Worm (Caenorhabditis elegans) whole organism, L1 larva: Measurements from ENCODE around the gene C48B4.11.

Experiments
- F16B12.6 ChIP-seq: fragments of 150-350 bp; optimal IDR thresholded peaks from 2 replicates; lab custom pipeline; 2014; ENCODE audit warnings: missing biosample characterization, missing genetic modification characterization
- Y116A8C.19 ChIP-seq: sonication (generic microtip); optimal IDR thresholded peaks from 2 replicates; lab custom pipeline; 2016; ENCODE audit warnings: missing compliant biosample characterization, missing genetic modification characterization, borderline replicate concordance
- aha-1 ChIP-seq: fragments of 150-350 bp; optimal IDR thresholded peaks from 2 replicates; lab custom pipeline; 2014; ENCODE audit warnings: missing biosample characterization, missing genetic modification characterization
- aly-2 ChIP-seq: fragments of 150-350 bp; optimal IDR thresholded peaks from 2 replicates; lab custom pipeline; 2014; ENCODE audit warnings: missing biosample characterization, missing genetic modification characterization
- ama-1 ChIP-seq: fragments of 150-350 bp; optimal IDR thresholded peaks from 2 replicates; lab custom pipeline; 2014
- ceh-63 ChIP-seq: fragments of 200-800 bp; sonication (Bioruptor generic); optimal IDR thresholded peaks from 2 replicates; lab custom pipeline; 2018; ENCODE audit warnings: mild to moderate bottlenecking, missing genetic modification characterization, missing compliant biosample characterization
- ceh-82 ChIP-seq, 3 experiments: fragments of 150-350 bp in 1 of 3; sonication (generic microtip) in 2 of 3; optimal IDR thresholded peaks; 2 replicates each; lab custom pipeline; 2014 to 2017; ENCODE audit warnings: missing biosample characterization in 3 of 3, missing genetic modification characterization in 3 of 3
- dpl-1 ChIP-seq, 3 experiments: fragments of 150-350 bp in 2 of 3; sonication (generic microtip) in 1 of 3; optimal IDR thresholded peaks; 2 replicates each; lab custom pipeline; 2014 to 2017; ENCODE audit warnings: missing biosample characterization in 3 of 3, missing genetic modification characterization in 3 of 3, missing genetic modification reagents in 3 of 3
- dsc-1 ChIP-seq: sonication (generic microtip); optimal IDR thresholded peaks from 2 replicates; lab custom pipeline; 2016; ENCODE audit warnings: mild to moderate bottlenecking, missing genetic modification characterization, missing compliant biosample characterization
- efl-1 ChIP-seq, 4 experiments: fragments of 150-350 bp; optimal IDR thresholded peaks in 3 of 4; peaks in 1 of 4; 1 replicate in 1 of 4; 2 replicates in 3 of 4; lab custom pipeline; 2014; ENCODE audit warnings: missing biosample characterization in 2 of 4, missing genetic modification characterization in 2 of 4, missing genetic modification reagents in 2 of 4
- efl-3 ChIP-seq: fragments of 200-800 bp; sonication (Bioruptor generic); optimal IDR thresholded peaks from 2 replicates; lab custom pipeline; 2018; ENCODE audit warnings: mild to moderate bottlenecking, missing genetic modification characterization, missing compliant biosample characterization
- egl-13 ChIP-seq: sonication (generic microtip); optimal IDR thresholded peaks from 2 replicates; lab custom pipeline; 2016; ENCODE audit warnings: missing genotype, missing genetic modification reagents, missing genetic modification characterization, missing compliant biosample characterization
- egl-27 ChIP-seq, 2 experiments: fragments of 150-350 bp in 1 of 2; sonication (generic microtip); optimal IDR thresholded peaks; 3 replicates each; lab custom pipeline; 2017 to 2018; ENCODE audit warnings: missing biosample characterization in 2 of 2, missing genetic modification characterization in 2 of 2, missing genetic modification reagents in 2 of 2
- elt-3 ChIP-seq, 6 experiments: fragments of 150-350 bp in 1 of 6; sonication (generic microtip); optimal IDR thresholded peaks; 2 replicates each; lab custom pipeline; 2017 to 2018; ENCODE audit warnings: missing biosample characterization in 6 of 6, missing genetic modification characterization in 6 of 6, inconsistent platforms in 1 of 6
- fkh-8 ChIP-seq: sonication (generic microtip); optimal IDR thresholded peaks from 2 replicates; lab custom pipeline; 2016; ENCODE audit warnings: mild to moderate bottlenecking, missing genetic modification characterization, missing compliant biosample characterization
- fos-1 ChIP-seq: fragments of 150-350 bp; optimal IDR thresholded peaks from 2 replicates; lab custom pipeline; 2014; ENCODE audit warnings: missing biosample characterization, missing genetic modification characterization
- hlh-17 ChIP-seq: fragments of 200-800 bp; sonication (Bioruptor generic); optimal IDR thresholded peaks from 2 replicates; lab custom pipeline; 2018; ENCODE audit warnings: missing genetic modification characterization, mild to moderate bottlenecking, missing compliant biosample characterization, moderate library complexity, borderline replicate concordance
- hlh-4 ChIP-seq: sonication (generic microtip); optimal IDR thresholded peaks from 2 replicates; lab custom pipeline; 2016; ENCODE audit warnings: mild to moderate bottlenecking, missing genetic modification characterization, missing compliant biosample characterization
- lin-15B ChIP-seq: fragments of 150-350 bp; sonication (generic microtip); optimal IDR thresholded peaks from 3 replicates; lab custom pipeline; 2014; ENCODE audit warnings: missing biosample characterization, missing genetic modification characterization
- lin-35 ChIP-seq, 2 experiments: fragments of 150-350 bp; optimal IDR thresholded peaks; 2 replicates each; lab custom pipeline; 2014; ENCODE audit warnings: missing biosample characterization in 2 of 2, missing genetic modification characterization in 2 of 2, missing genetic modification reagents in 2 of 2
- lir-3 ChIP-seq: sonication (generic microtip); optimal IDR thresholded peaks from 2 replicates; lab custom pipeline; 2016; ENCODE audit warnings: mild to moderate bottlenecking, missing genetic modification characterization, moderate library complexity, missing compliant biosample characterization; ENCODE audit not compliant: poor library complexity
- lsy-2 ChIP-seq, 2 experiments: fragments of 150-350 bp; optimal IDR thresholded peaks; 2 replicates each; lab custom pipeline; 2014; ENCODE audit warnings: missing biosample characterization in 2 of 2, missing genetic modification characterization in 2 of 2
- mab-9 ChIP-seq: fragments of 200-800 bp; sonication (Bioruptor generic); IDR thresholded peaks from 2 replicates; pipeline ENCODE4 v1.3.6; 2022; ENCODE audit warnings: missing genetic modification reagents, missing genetic modification characterization, missing compliant biosample characterization
- mef-2 ChIP-seq: fragments of 150-350 bp; optimal IDR thresholded peaks from 2 replicates; lab custom pipeline; 2014; ENCODE audit warnings: missing biosample characterization, missing genetic modification characterization
- nhr-19 ChIP-seq: fragments of 200-800 bp; sonication (Bioruptor generic); conservative IDR thresholded peaks from 2 replicates; pipeline ENCODE4 v1.3.6; 2022; ENCODE audit warnings: missing genetic modification characterization, missing compliant biosample characterization
- nhr-20 ChIP-seq: sonication (generic microtip); optimal IDR thresholded peaks from 2 replicates; lab custom pipeline; 2016; ENCODE audit warnings: mild to moderate bottlenecking, missing genetic modification characterization, missing compliant biosample characterization
- nhr-237 ChIP-seq: fragments of 150-350 bp; optimal IDR thresholded peaks from 2 replicates; lab custom pipeline; 2014; ENCODE audit warnings: missing biosample characterization, missing genetic modification characterization
- nhr-47 ChIP-seq: sonication (generic microtip); optimal IDR thresholded peaks from 2 replicates; lab custom pipeline; 2016; ENCODE audit warnings: mild to moderate bottlenecking, missing genetic modification characterization, moderate library complexity, missing compliant biosample characterization
- nhr-71 ChIP-seq: sonication (generic microtip); optimal IDR thresholded peaks from 2 replicates; lab custom pipeline; 2016; ENCODE audit warnings: mild to moderate bottlenecking, missing genetic modification characterization, moderate library complexity, missing compliant biosample characterization
- nhr-76 ChIP-seq: sonication (generic microtip); optimal IDR thresholded peaks from 2 replicates; lab custom pipeline; 2017; ENCODE audit warnings: missing biosample characterization, missing genetic modification characterization
- nhr-77 ChIP-seq: fragments of 150-350 bp; optimal IDR thresholded peaks from 2 replicates; lab custom pipeline; 2014; ENCODE audit warnings: missing biosample characterization, missing genetic modification characterization
- nhr-84 ChIP-seq: sonication (generic microtip); optimal IDR thresholded peaks from 2 replicates; lab custom pipeline; 2017; ENCODE audit warnings: missing biosample characterization, missing genetic modification characterization
- nhr-85 ChIP-seq: sonication (generic microtip); peaks from one replicate; lab custom pipeline; 2016; ENCODE audit warnings: missing genetic modification characterization, inconsistent platforms, missing compliant biosample characterization
- pax-3 ChIP-seq: fragments of 200-800 bp; sonication (Bioruptor generic); optimal IDR thresholded peaks from 2 replicates; lab custom pipeline; 2018; ENCODE audit warnings: mild to moderate bottlenecking, missing genetic modification characterization, moderate library complexity, missing compliant biosample characterization
- pqm-1 ChIP-seq: sonication (generic microtip); optimal IDR thresholded peaks from 3 replicates; lab custom pipeline; 2017; ENCODE audit warnings: missing biosample characterization, missing genetic modification characterization
- rnt-1 ChIP-seq: sonication (generic microtip); optimal IDR thresholded peaks from 2 replicates; lab custom pipeline; 2016; ENCODE audit warnings: mild to moderate bottlenecking, missing genetic modification characterization, moderate library complexity, missing compliant biosample characterization
- skn-1 ChIP-seq: fragments of 150-350 bp; optimal IDR thresholded peaks from 2 replicates; lab custom pipeline; 2014; ENCODE audit warnings: missing biosample characterization, missing genetic modification characterization
- snpc-4 ChIP-seq: fragments of 150-350 bp; optimal IDR thresholded peaks from 2 replicates; lab custom pipeline; 2014; ENCODE audit warnings: missing biosample characterization, missing genetic modification characterization
- snu-23 ChIP-seq: sonication (generic microtip); optimal IDR thresholded peaks from 2 replicates; lab custom pipeline; 2016; ENCODE audit warnings: missing genetic modification characterization, missing compliant biosample characterization
- sox-4 ChIP-seq: sonication (generic microtip); optimal IDR thresholded peaks from 2 replicates; lab custom pipeline; 2016; ENCODE audit warnings: missing genetic modification characterization, missing compliant biosample characterization
- sptf-1 ChIP-seq: fragments of 150-350 bp; optimal IDR thresholded peaks from 2 replicates; lab custom pipeline; 2014; ENCODE audit warnings: missing biosample characterization, missing genetic modification characterization
- sup-37 ChIP-seq: fragments of 200-800 bp; sonication (Bioruptor generic); optimal IDR thresholded peaks from 2 replicates; lab custom pipeline; 2018; ENCODE audit warnings: mild to moderate bottlenecking, missing genetic modification characterization, missing compliant biosample characterization
- tlp-1 ChIP-seq: fragments of 150-350 bp; optimal IDR thresholded peaks from 2 replicates; lab custom pipeline; 2014; ENCODE audit warnings: missing biosample characterization, missing genetic modification characterization
- unc-30 ChIP-seq: sonication (generic microtip); optimal IDR thresholded peaks from 2 replicates; lab custom pipeline; 2017; ENCODE audit warnings: missing biosample characterization, missing genetic modification characterization
- unc-62 ChIP-seq: fragments of 150-350 bp; optimal IDR thresholded peaks from 2 replicates; lab custom pipeline; 2014; ENCODE audit warnings: missing biosample characterization, missing genetic modification reagents, missing genetic modification characterization
- xbp-1 ChIP-seq: sonication (generic microtip); optimal IDR thresholded peaks from 2 replicates; lab custom pipeline; 2016; ENCODE audit warnings: missing genetic modification characterization, missing compliant biosample characterization
- zag-1 ChIP-seq: fragments of 150-350 bp; optimal IDR thresholded peaks from 2 replicates; lab custom pipeline; 2014; ENCODE audit warnings: missing biosample characterization, missing genetic modification characterization
- ztf-11 ChIP-seq, 2 experiments: sonication (generic microtip); optimal IDR thresholded peaks; 2 replicates each; lab custom pipeline; 2016 to 2017; ENCODE audit warnings: missing genetic modification characterization in 2 of 2, missing biosample characterization in 1 of 2, missing compliant biosample characterization in 1 of 2
- ztf-4 ChIP-seq: fragments of 150-350 bp; optimal IDR thresholded peaks from 2 replicates; lab custom pipeline; 2014; ENCODE audit warnings: missing biosample characterization, missing genetic modification characterization

Gene C48B4.11

DNA sequence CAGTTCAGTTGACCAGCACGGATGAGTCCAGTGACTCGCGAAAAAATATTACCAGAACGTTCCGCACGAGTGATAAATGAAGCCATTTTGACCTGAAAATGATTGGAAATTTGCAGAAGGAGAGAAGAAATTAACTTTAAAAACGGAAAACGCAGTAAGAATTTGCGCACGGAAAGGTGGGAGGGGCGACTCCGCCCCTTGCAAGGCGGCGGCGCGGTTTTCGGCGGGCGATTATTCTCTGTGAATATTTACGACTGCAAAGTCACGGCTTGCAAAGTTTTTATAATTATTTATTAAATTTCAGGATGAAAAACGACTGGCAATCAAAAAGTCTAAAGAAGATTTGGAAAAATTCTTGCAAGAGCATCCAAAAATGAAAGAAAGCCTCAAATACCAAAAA, 42.3 kb downstream of the C48B4.11 start, which contains the start of gene mrps-23 (continued):
- no peak for TF ChIP-seq lin-15B
- no peak for TF ChIP-seq nhr-76
- no peak for TF ChIP-seq ztf-4 (tag; lab: Kevin White, UChicago)
- peak; percentile 20 for TF ChIP-seq snu-23 (GFP tag; lab: Kevin White, UChicago)
- TF ChIP-seq dsc-1 (tag; lab: Kevin White, UChicago) = no peak
- no peak for TF ChIP-seq nhr-85
- peak in 1 of 2 experiments; percentile 35 for TF ChIP-seq lsy-2 (tag; optimal IDR thresholded peaks at IDR 0.05; lab: Kevin White, UChicago)
- TF ChIP-seq egl-27 (tag; optimal IDR thresholded peaks at IDR 0.05; lab: Kevin White, UChicago) = no peak
- TF ChIP-seq fos-1 (tag; lab: Kevin White, UChicago) = no peak
- TF ChIP-seq skn-1 (tag; lab: Kevin White, UChicago) = no peak
- no peak for TF ChIP-seq pax-3 (tag; lab: Kevin White, UChicago)
- no peak for TF ChIP-seq xbp-1
- TF ChIP-seq aly-2 = no peak
- peak in 1 of 2 experiments; percentile 30 for TF ChIP-seq lin-35 (GFP tag; optimal IDR thresholded peaks at IDR 0.05; lab: Kevin White, UChicago)
- TF ChIP-seq ama-1 (lab: Kevin White, UChicago) = no peak
- TF ChIP-seq tlp-1 (tag; lab: Kevin White, UChicago) = no peak
- no peak for TF ChIP-seq sup-37 (GFP tag; lab: Kevin White, UChicago)
- TF ChIP-seq rnt-1 (tag; lab: Kevin White, UChicago) = no peak
- no peak for TF ChIP-seq sox-4 (tag; lab: Kevin White, UChicago)
- peak in 1 of 3 experiments; percentile 7 for TF ChIP-seq dpl-1 (GFP tag; optimal IDR thresholded peaks at IDR 0.05; lab: Kevin White, UChicago)
- TF ChIP-seq F16B12.6 (tag; lab: Kevin White, UChicago) = no peak
- TF ChIP-seq unc-62 = no peak
- no peak for TF ChIP-seq hlh-4
- no peak for TF ChIP-seq efl-1 (optimal IDR thresholded peaks at IDR 0.05; lab: Kevin White, UChicago)
- peak in 1 of 2 experiments; percentile 16 for TF ChIP-seq efl-1 (GFP tag; optimal IDR thresholded peaks at IDR 0.05 in 1 of 2; lab: Kevin White, UChicago)
- no peak for TF ChIP-seq hlh-17
- TF ChIP-seq mab-9 (GFP tag; lab: Robert Waterston, UW) = no peak
- no peak for TF ChIP-seq efl-3
- no peak for TF ChIP-seq Y116A8C.19 (tag; lab: Kevin White, UChicago)
- TF ChIP-seq ztf-11 (tag; optimal IDR thresholded peaks at IDR 0.05; lab: Kevin White, UChicago) = no peak
- TF ChIP-seq elt-3 (tag; optimal IDR thresholded peaks at IDR 0.05; lab: Kevin White, UChicago) = peak in 1 of 6 experiments; percentile 12

DNA sequence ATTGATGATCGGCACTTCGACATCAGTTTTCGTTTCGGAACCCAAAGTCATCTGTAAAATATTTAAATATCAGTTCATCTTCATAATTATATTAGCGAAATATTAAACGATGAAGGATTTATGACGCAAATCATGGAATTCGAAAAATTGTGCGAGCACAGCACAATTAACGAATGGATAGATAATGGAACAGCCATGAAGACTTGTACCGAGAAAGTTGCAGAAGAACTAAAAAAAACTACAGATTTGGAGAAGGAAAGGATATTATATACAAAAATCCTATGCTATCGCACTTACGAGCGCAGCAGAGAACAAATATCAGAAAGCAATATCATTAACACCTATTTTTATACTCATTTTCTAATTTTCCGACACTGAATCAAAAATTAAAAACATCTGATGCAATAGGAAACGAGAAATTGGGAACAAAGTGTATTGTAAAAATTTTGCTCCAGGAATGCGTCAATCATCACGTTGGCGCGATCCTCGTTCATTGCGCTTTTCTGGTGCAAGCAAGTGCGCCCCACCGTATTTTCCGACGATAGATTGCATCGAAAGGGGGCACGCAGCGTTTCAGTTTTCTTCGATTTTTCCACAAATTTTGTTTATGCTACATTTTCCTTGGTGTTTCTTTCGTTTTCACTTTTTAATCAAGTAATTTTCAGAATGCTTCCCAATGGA, 44.4 kb downstream of the C48B4.11 start, which contains the start of the genes clu-1 and prp-40:
clu-1 (minus strand) TSS at position 51 of the 681 bp plus-strand sequence.
prp-40 (plus strand) TSS at position 666 of the 681 bp plus-strand sequence.
- TF ChIP-seq xbp-1 (peak; percentile 90), sox-4 (tag; lab: Kevin White, UChicago) (peak; percentile 60), nhr-47 (tag; lab: Kevin White, UChicago) (peak; percentile 93), hlh-17 (no peak), lir-3 (tag; lab: Kevin White, UChicago) (peak; percentile 65), efl-3 (no peak), nhr-20 (tag; lab: Kevin White, UChicago) (peak; percentile 93), rnt-1 (tag; lab: Kevin White, UChicago) (peak; percentile 95), fkh-8 (peak; percentile 86), nhr-84 (tag; lab: Kevin White, UChicago) (no peak), mef-2 (tag; lab: Kevin White, UChicago) (peak; percentile 71), egl-13 (peak; percentile 71), ceh-63 (GFP tag; lab: Kevin White, UChicago) (no peak), pqm-1 (tag; lab: Kevin White, UChicago) (no peak), nhr-237 (peak; percentile 55), elt-3 (tag; optimal IDR thresholded peaks at IDR 0.05; lab: Kevin White, UChicago) (peak in 3 of 6 experiments; percentile 21 to 86 (median 68)), nhr-19 (peak; percentile 89), sup-37 (GFP tag; lab: Kevin White, UChicago) (peak; percentile 33), aha-1 (peak; percentile 40), ceh-82 (tag; optimal IDR thresholded peaks at IDR 0.05; lab: Kevin White, UChicago) (peak; percentile 90 to 92 (median 92)), unc-30 (tag; lab: Kevin White, UChicago) (no peak), snpc-4 (peak; percentile 78), unc-62 (no peak), nhr-71 (tag; lab: Kevin White, UChicago) (peak; percentile 94), nhr-76 (no peak), ztf-4 (tag; lab: Kevin White, UChicago) (peak; percentile 83), aly-2 (peak; percentile 83), nhr-77 (tag; lab: Kevin White, UChicago) (peak; percentile 81), egl-27 (tag; optimal IDR thresholded peaks at IDR 0.05; lab: Kevin White, UChicago) (no peak), zag-1 (tag; lab: Kevin White, UChicago) (no peak), sptf-1 (tag; lab: Kevin White, UChicago) (no peak), dpl-1 (GFP tag; optimal IDR thresholded peaks at IDR 0.05; lab: Kevin White, UChicago) (peak; percentile 83 to 87 (median 86))
